In the genomic region with DNA sequence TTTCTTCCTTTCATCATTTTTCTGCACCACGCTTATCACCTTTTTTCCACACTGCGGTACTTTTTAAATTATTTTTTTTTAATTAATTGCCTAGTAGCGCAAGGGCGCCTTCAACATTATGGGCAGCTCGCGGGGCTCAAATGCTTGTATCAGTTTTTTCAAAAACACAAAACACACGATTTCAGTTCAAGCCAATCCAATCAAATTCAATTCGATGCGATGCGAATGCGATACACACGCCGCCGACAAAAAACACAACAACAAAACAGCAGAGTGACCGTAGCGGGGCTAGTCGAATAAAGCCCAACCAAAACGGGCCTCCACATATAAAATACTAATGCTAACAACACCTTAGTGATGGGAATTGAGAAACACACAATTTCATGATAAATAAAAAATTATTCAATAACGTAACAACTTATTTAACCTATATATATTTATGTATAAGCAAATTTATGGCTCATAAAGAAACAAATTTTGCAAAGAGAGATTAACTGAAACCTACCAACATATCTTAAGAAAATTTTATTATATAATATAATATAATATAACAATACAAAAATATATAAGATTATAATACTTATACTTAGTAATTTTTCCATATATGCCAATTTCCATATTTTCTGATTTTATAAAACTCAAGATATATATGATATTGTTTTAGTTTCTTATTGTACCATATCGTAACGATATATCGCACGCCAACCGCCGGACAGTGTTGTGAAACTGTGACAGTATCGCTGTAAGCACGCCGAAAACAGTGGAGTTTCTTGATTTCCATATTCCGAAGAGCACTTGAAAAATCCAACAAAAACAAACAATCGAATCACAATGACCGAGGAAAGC, we compare ENCODE assay signal across 1 fruit fly cellular context.
TF ChIP-seq lines count a peak whose summit lies in the region.

TSS of gene CG32066 (minus strand) at position 270 of the 846 bp plus-strand sequence.
TSS of gene CG8003 (plus strand) at position 732 of the 846 bp plus-strand sequence.

TF ChIP-seq in whole organism, embryonic, 481 proteins besides CTCF, POLR2A, EP300 and RAD21 (continued from another document and continues in another):
- TF ChIP-seq C15 (GFP tag; IDR thresholded peaks at IDR 0.05; lab: Robert Waterston, UW) (0 out of 3 replicates have a peak, but pooled peaks have one; percentile 8), CG1024 (GFP tag; IDR thresholded peaks at IDR 0.05; lab: Robert Waterston, UW) (no peak; the same call in 1 of the 2 replicates), GATAe (GFP tag; conservative IDR thresholded peaks at IDR 0.05; lab: Robert Waterston, UW) (no peak), ara (GFP tag; IDR thresholded peaks at IDR 0.05; lab: Robert Waterston, UW) (no peak), slp2 (GFP tag; optimal IDR thresholded peaks at IDR 0.05; lab: Kevin White, UChicago) (peak; percentile 20), chinmo (GFP tag; IDR thresholded peaks at IDR 0.05; lab: Robert Waterston, UW; ENCODE audit: partially characterized antibody) (peak; percentile 61; the same call in 2 of the 4 replicates), az2 (GFP tag; optimal IDR thresholded peaks at IDR 0.05; lab: Kevin White, UChicago) (no peak), CG16863 (GFP tag; optimal IDR thresholded peaks at IDR 0.05; lab: Kevin White, UChicago) (no peak), Taf1 (GFP tag; IDR thresholded peaks at IDR 0.05; lab: Robert Waterston, UW) (no peak), CG30403 (GFP tag; optimal IDR thresholded peaks at IDR 0.05; lab: Kevin White, UChicago) (peak; percentile 64), schlank (tag; optimal IDR thresholded peaks at IDR 0.05; lab: Kevin White, UChicago) (no peak), tup (GFP tag; optimal IDR thresholded peaks at IDR 0.05; lab: Kevin White, UChicago) (no peak), ttk (GFP tag; IDR thresholded peaks at IDR 0.05; lab: Robert Waterston, UW) (no peak), Mes4 (GFP tag; optimal IDR thresholded peaks at IDR 0.05; lab: Kevin White, UChicago) (no peak), Max (GFP tag; optimal IDR thresholded peaks at IDR 0.05; lab: Kevin White, UChicago) (peak; percentile 10), CG9727 (GFP tag; optimal IDR thresholded peaks at IDR 0.05; lab: Kevin White, UChicago) (peak; percentile 40), CG31388 (GFP tag; optimal IDR thresholded peaks at IDR 0.05; lab: Kevin White, UChicago) (no peak), Hr3 (GFP tag; optimal IDR thresholded peaks at IDR 0.05; lab: Kevin White, UChicago) (peak; percentile 40), MTF-1 (GFP tag; optimal IDR thresholded peaks at IDR 0.05; lab: Kevin White, UChicago; ENCODE audit: borderline replicate concordance) (peak; percentile 65), wdn (GFP tag; IDR thresholded peaks at IDR 0.05; lab: Robert Waterston, UW) (no peak), fd3F (GFP tag; optimal IDR thresholded peaks at IDR 0.05; lab: Kevin White, UChicago) (no peak), tap (tag; optimal IDR thresholded peaks at IDR 0.05; lab: Kevin White, UChicago) (no peak), CG1647 (GFP tag; optimal IDR thresholded peaks at IDR 0.05; lab: Kevin White, UChicago) (peak; percentile 1), CG11456 (GFP tag; IDR thresholded peaks at IDR 0.05; lab: Robert Waterston, UW) (peak; percentile 52; the same call in 1 of the 3 replicates), CG11695 (GFP tag; IDR thresholded peaks at IDR 0.05; lab: Robert Waterston, UW) (0 out of 3 replicates have a peak, but pooled peaks have one; percentile 15), CG17328 (GFP tag; IDR thresholded peaks at IDR 0.05; lab: Robert Waterston, UW) (0 out of 2 replicates have a peak, but pooled peaks have one; percentile 17), CG10959 (GFP tag; IDR thresholded peaks at IDR 0.05; lab: Robert Waterston, UW) (no peak), CG11723 (GFP tag; optimal IDR thresholded peaks at IDR 0.05; lab: Kevin White, UChicago) (peak; percentile 28), Stat92E (GFP tag; optimal IDR thresholded peaks at IDR 0.05; lab: Kevin White, UChicago) (peak in 1 of 3 experiments; percentile 47), CG2875 (GFP tag; optimal IDR thresholded peaks at IDR 0.05; lab: Kevin White, UChicago) (no peak), NfI (GFP tag; optimal IDR thresholded peaks at IDR 0.05; lab: Kevin White, UChicago) (peak; percentile 42), pho (GFP tag; optimal IDR thresholded peaks at IDR 0.05; lab: Kevin White, UChicago) (no peak), CG1832 (GFP tag; optimal IDR thresholded peaks at IDR 0.05; lab: Kevin White, UChicago) (no peak), CG6765 (GFP tag; optimal IDR thresholded peaks at IDR 0.05; lab: Kevin White, UChicago) (peak; percentile 50), CG4360 (GFP tag; IDR thresholded peaks at IDR 0.05; lab: Robert Waterston, UW) (peak; percentile 96), fd64A (GFP tag; optimal IDR thresholded peaks at IDR 0.05; lab: Kevin White, UChicago) (no peak), Dip2 (GFP tag; IDR thresholded peaks at IDR 0.05; lab: Robert Waterston, UW) (no peak), YL-1 (GFP tag; optimal IDR thresholded peaks at IDR 0.05; lab: Kevin White, UChicago) (peak; percentile 12), Dbx (GFP tag; IDR thresholded peaks at IDR 0.05; lab: Robert Waterston, UW) (peak; percentile 50; the same call in 2 of the 3 replicates), CG14050 (GFP tag; IDR thresholded peaks at IDR 0.05; lab: Robert Waterston, UW) (0 out of 3 replicates have a peak, but pooled peaks have one; percentile 32), Rx (GFP tag; IDR thresholded peaks at IDR 0.05; lab: Robert Waterston, UW) (no peak), Kr (GFP tag; optimal IDR thresholded peaks at IDR 0.05; lab: Kevin White, UChicago) (no peak), CG15601 (tag; optimal IDR thresholded peaks at IDR 0.05; lab: Kevin White, UChicago) (peak; percentile 47), CHES-1-like (GFP tag; optimal IDR thresholded peaks at IDR 0.05; lab: Kevin White, UChicago) (no peak), Lim3 (GFP tag; IDR thresholded peaks at IDR 0.05; lab: Robert Waterston, UW) (no peak), pzg (GFP tag; optimal IDR thresholded peaks at IDR 0.05; lab: Kevin White, UChicago) (peak; percentile 61), CG4617 (GFP tag; optimal IDR thresholded peaks at IDR 0.05; lab: Kevin White, UChicago; ENCODE audit: borderline replicate concordance) (peak; percentile 10), CG18262 (tag; optimal IDR thresholded peaks at IDR 0.05; lab: Kevin White, UChicago) (peak; percentile 55), H2.0 (GFP tag; IDR thresholded peaks at IDR 0.05; lab: Robert Waterston, UW) (no peak; the same call in 1 of the 2 replicates), NC2β (GFP tag; optimal IDR thresholded peaks at IDR 0.05; lab: Kevin White, UChicago) (no peak), lab (GFP tag; optimal IDR thresholded peaks at IDR 0.05; lab: Kevin White, UChicago) (peak; percentile 63), Trl (optimal IDR thresholded peaks at IDR 0.05; lab: Kevin White, UChicago) (no peak), Trl (GFP tag; optimal IDR thresholded peaks at IDR 0.05; lab: Kevin White, UChicago) (no peak), inv (GFP tag; IDR thresholded peaks at IDR 0.05; lab: Robert Waterston, UW; ENCODE audit: partially characterized antibody) (peak; percentile 96), sd (tag; optimal IDR thresholded peaks at IDR 0.05; lab: Kevin White, UChicago) (peak; percentile 76), wor (GFP tag; IDR thresholded peaks at IDR 0.05; lab: Robert Waterston, UW) (no peak), CG4854 (GFP tag; optimal IDR thresholded peaks at IDR 0.05; lab: Kevin White, UChicago) (no peak), kah (GFP tag; optimal IDR thresholded peaks at IDR 0.05; lab: Kevin White, UChicago) (peak; percentile 49), ranshi (GFP tag; IDR thresholded peaks at IDR 0.05; lab: Robert Waterston, UW) (peak; percentile 38; the same call in 1 of the 2 replicates), Jarid2 (GFP tag; optimal IDR thresholded peaks at IDR 0.05; lab: Kevin White, UChicago) (peak; percentile 96), CG2678 (tag; optimal IDR thresholded peaks at IDR 0.05; lab: Kevin White, UChicago) (peak; percentile 63), maf-S (GFP tag; optimal IDR thresholded peaks at IDR 0.05; lab: Kevin White, UChicago) (no peak), Sin3A (optimal IDR thresholded peaks at IDR 0.05; lab: Kevin White, UChicago) (no peak), ATbp (GFP tag; optimal IDR thresholded peaks at IDR 0.05; lab: Kevin White, UChicago) (no peak), ERR (GFP tag; optimal IDR thresholded peaks at IDR 0.05; lab: Kevin White, UChicago) (no peak), scrt (GFP tag; optimal IDR thresholded peaks at IDR 0.05; lab: Kevin White, UChicago) (peak; percentile 26), CG33213 (GFP tag; optimal IDR thresholded peaks at IDR 0.05; lab: Kevin White, UChicago) (no peak), CG9437 (GFP tag; optimal IDR thresholded peaks at IDR 0.05; lab: Kevin White, UChicago) (peak; percentile 68), CG11398 (GFP tag; optimal IDR thresholded peaks at IDR 0.05; lab: Kevin White, UChicago) (no peak), ewg (GFP tag; optimal IDR thresholded peaks at IDR 0.05; lab: Kevin White, UChicago) (no peak), ken (GFP tag; IDR thresholded peaks at IDR 0.05; lab: Robert Waterston, UW) (peak; percentile 28; the same call in 1 of the 3 replicates), CG34422 (GFP tag; IDR thresholded peaks at IDR 0.05; lab: Robert Waterston, UW) (peak; percentile 78), CG8924 (tag; optimal IDR thresholded peaks at IDR 0.05; lab: Kevin White, UChicago) (peak; percentile 56), CG10979 (tag; optimal IDR thresholded peaks at IDR 0.05; lab: Kevin White, UChicago) (no peak), CG32767 (GFP tag; IDR thresholded peaks at IDR 0.05; lab: Robert Waterston, UW) (peak; percentile 18; the same call in 1 of the 2 replicates), CG8089 (GFP tag; optimal IDR thresholded peaks at IDR 0.05; lab: Kevin White, UChicago) (no peak), dan (GFP tag; IDR thresholded peaks at IDR 0.05; lab: Robert Waterston, UW) (no peak), CG10543 (GFP tag; optimal IDR thresholded peaks at IDR 0.05; lab: Kevin White, UChicago) (peak; percentile 64), CG15269 (tag; optimal IDR thresholded peaks at IDR 0.05; lab: Kevin White, UChicago) (peak; percentile 64), NC2α (GFP tag; optimal IDR thresholded peaks at IDR 0.05; lab: Kevin White, UChicago) (no peak), lilli (GFP tag; optimal IDR thresholded peaks at IDR 0.05; lab: Kevin White, UChicago) (no peak), CG12219 (GFP tag; optimal IDR thresholded peaks at IDR 0.05; lab: Kevin White, UChicago) (no peak), Doc2 (GFP tag; IDR thresholded peaks at IDR 0.05; lab: Robert Waterston, UW) (no peak), exex (tag; optimal IDR thresholded peaks at IDR 0.05; lab: Kevin White, UChicago) (peak; percentile 15), CG15696 (tag; optimal IDR thresholded peaks at IDR 0.05; lab: Kevin White, UChicago) (peak; percentile 32), HLH54F (GFP tag; optimal IDR thresholded peaks at IDR 0.05; lab: Kevin White, UChicago) (peak; percentile 9), Hey (tag; optimal IDR thresholded peaks at IDR 0.05; lab: Kevin White, UChicago) (no peak), CG17829 (tag; optimal IDR thresholded peaks at IDR 0.05; lab: Kevin White, UChicago) (peak; percentile 64), HmgZ (tag; optimal IDR thresholded peaks at IDR 0.05; lab: Kevin White, UChicago) (peak; percentile 24), Bteb2 (GFP tag; optimal IDR thresholded peaks at IDR 0.05; lab: Kevin White, UChicago) (no peak), Sry-β (GFP tag; optimal IDR thresholded peaks at IDR 0.05; lab: Kevin White, UChicago) (no peak), CG2889 (GFP tag; IDR thresholded peaks at IDR 0.05; lab: Robert Waterston, UW) (no peak), pum (GFP tag; optimal IDR thresholded peaks at IDR 0.05; lab: Kevin White, UChicago) (no peak), CG32532 (GFP tag; IDR thresholded peaks at IDR 0.05; lab: Robert Waterston, UW) (peak; percentile 51; the same call in 1 of the 2 replicates), CG18476 (GFP tag; optimal IDR thresholded peaks at IDR 0.05; lab: Kevin White, UChicago) (no peak), CG13775 (GFP tag; optimal IDR thresholded peaks at IDR 0.05; lab: Kevin White, UChicago) (peak; percentile 55), CG6791 (GFP tag; IDR thresholded peaks at IDR 0.05; lab: Robert Waterston, UW; ENCODE audit: partially characterized antibody) (no peak; the same call in 2 of the 3 replicates), Vsx1 (GFP tag; optimal IDR thresholded peaks at IDR 0.05; lab: Kevin White, UChicago) (no peak), HLH4C (GFP tag; IDR thresholded peaks at IDR 0.05; lab: Robert Waterston, UW; ENCODE audit: partially characterized antibody) (peak; percentile 67; the same call in 2 of the 3 replicates), Sox102F (GFP tag; optimal IDR thresholded peaks at IDR 0.05; lab: Kevin White, UChicago) (peak; percentile 15), otp (GFP tag; IDR thresholded peaks at IDR 0.05; lab: Robert Waterston, UW) (no peak), CG30020 (tag; optimal IDR thresholded peaks at IDR 0.05; lab: Kevin White, UChicago) (peak; percentile 60), Ravus (GFP tag; IDR thresholded peaks at IDR 0.05; lab: Robert Waterston, UW) (no peak), disco-r (GFP tag; optimal IDR thresholded peaks at IDR 0.05; lab: Kevin White, UChicago) (no peak), toy (GFP tag; IDR thresholded peaks at IDR 0.05; lab: Robert Waterston, UW) (no peak), MBD-R2 (GFP tag; IDR thresholded peaks at IDR 0.05; lab: Robert Waterston, UW) (peak; percentile 61), Xrp1 (GFP tag; IDR thresholded peaks at IDR 0.05; lab: Robert Waterston, UW) (no peak), Ets65A (GFP tag; lab: Kevin White, UChicago) (peak; percentile 89), Dp (GFP tag; optimal IDR thresholded peaks at IDR 0.05; lab: Kevin White, UChicago) (peak; percentile 6), Gug (GFP tag; IDR thresholded peaks at IDR 0.05; lab: Robert Waterston, UW) (peak; percentile 67; the same call in 2 of the 4 replicates), yki (optimal IDR thresholded peaks at IDR 0.05; lab: Kevin White, UChicago) (no peak), CG12659 (GFP tag; optimal IDR thresholded peaks at IDR 0.05; lab: Kevin White, UChicago) (peak; percentile 67), ato (GFP tag; IDR thresholded peaks at IDR 0.05; lab: Robert Waterston, UW; ENCODE audit: partially characterized antibody) (peak; percentile 80), luna (GFP tag; optimal IDR thresholded peaks at IDR 0.05; lab: Kevin White, UChicago) (no peak), vvl (GFP tag; IDR thresholded peaks at IDR 0.05; lab: Robert Waterston, UW) (peak; percentile 32), Abd-B (GFP tag; optimal IDR thresholded peaks at IDR 0.05; lab: Kevin White, UChicago) (peak; percentile 6), CG17568 (GFP tag; optimal IDR thresholded peaks at IDR 0.05; lab: Kevin White, UChicago) (peak; percentile 61), mam (GFP tag; optimal IDR thresholded peaks at IDR 0.05; lab: Kevin White, UChicago) (peak; percentile 3), CG10274 (GFP tag; optimal IDR thresholded peaks at IDR 0.05; lab: Kevin White, UChicago) (no peak), Oaz (GFP tag; IDR thresholded peaks at IDR 0.05; lab: Robert Waterston, UW) (no peak)
